Worm (Caenorhabditis elegans) whole organism, L4 larva: ENCODE results near the gene aff-1.
A peak's percentile ranks its signal among the peaks of the same experiment; 100 is the strongest.

Experiments
- T20F7.1 ChIP-seq: fragments of 200-800 bp; sonication (Bioruptor generic); optimal IDR thresholded peaks from 2 replicates; lab custom pipeline; 2018; ENCODE audit warnings: mild to moderate bottlenecking, missing genetic modification characterization, missing compliant biosample characterization
- aha-1 ChIP-seq: fragments of 150-350 bp; peaks from one replicate; lab custom pipeline; 2014; ENCODE audit warnings: missing biosample characterization, missing genetic modification characterization
- cey-2 ChIP-seq: sonication (generic microtip); optimal IDR thresholded peaks from 3 replicates; lab custom pipeline; 2017; ENCODE audit warnings: missing genetic modification characterization, mild to moderate bottlenecking, missing compliant biosample characterization, antibody characterized with exemption, borderline replicate concordance; ENCODE audit not compliant: insufficient read depth
- dmd-6 ChIP-seq: fragments of 200-800 bp; sonication (Bioruptor generic); IDR thresholded peaks from 2 replicates; pipeline ENCODE4 v1.3.6; 2022; ENCODE audit warnings: missing genetic modification reagents, missing genetic modification characterization, missing compliant biosample characterization
- egl-27 ChIP-seq: sonication (generic microtip); optimal IDR thresholded peaks from 3 replicates; lab custom pipeline; 2017; ENCODE audit warnings: missing biosample characterization, missing genetic modification reagents, missing genetic modification characterization
- hif-1 ChIP-seq, 2 experiments: sonication (generic microtip); optimal IDR thresholded peaks; 2 replicates each; lab custom pipeline; 2016 to 2017; ENCODE audit warnings: missing compliant biosample characterization in 2 of 2, missing genetic modification characterization in 2 of 2, missing genetic modification reagents in 2 of 2, missing genotype in 2 of 2, mild to moderate bottlenecking in 1 of 2
- lin-15B ChIP-seq: fragments of 150-350 bp; sonication (generic microtip); optimal IDR thresholded peaks from 3 replicates; lab custom pipeline; 2014; ENCODE audit warnings: missing biosample characterization, missing genetic modification characterization
- lsy-2 ChIP-seq, 2 experiments: fragments of 150-350 bp in 1 of 2; sonication (generic microtip) in 1 of 2; optimal IDR thresholded peaks; 2 replicates each; lab custom pipeline; 2014 to 2017; ENCODE audit warnings: missing biosample characterization in 2 of 2, missing genetic modification characterization in 2 of 2
- nhr-28 ChIP-seq: fragments of 150-350 bp; optimal IDR thresholded peaks from 2 replicates; lab custom pipeline; 2014; ENCODE audit warnings: missing biosample characterization, missing genetic modification characterization
- skn-1 ChIP-seq: fragments of 150-350 bp; optimal IDR thresholded peaks from 2 replicates; lab custom pipeline; 2014; ENCODE audit warnings: missing biosample characterization, missing genetic modification characterization
- ztf-11 ChIP-seq: fragments of 150-350 bp; optimal IDR thresholded peaks from 2 replicates; lab custom pipeline; 2014; ENCODE audit warnings: missing biosample characterization, missing genetic modification characterization

DNA sequence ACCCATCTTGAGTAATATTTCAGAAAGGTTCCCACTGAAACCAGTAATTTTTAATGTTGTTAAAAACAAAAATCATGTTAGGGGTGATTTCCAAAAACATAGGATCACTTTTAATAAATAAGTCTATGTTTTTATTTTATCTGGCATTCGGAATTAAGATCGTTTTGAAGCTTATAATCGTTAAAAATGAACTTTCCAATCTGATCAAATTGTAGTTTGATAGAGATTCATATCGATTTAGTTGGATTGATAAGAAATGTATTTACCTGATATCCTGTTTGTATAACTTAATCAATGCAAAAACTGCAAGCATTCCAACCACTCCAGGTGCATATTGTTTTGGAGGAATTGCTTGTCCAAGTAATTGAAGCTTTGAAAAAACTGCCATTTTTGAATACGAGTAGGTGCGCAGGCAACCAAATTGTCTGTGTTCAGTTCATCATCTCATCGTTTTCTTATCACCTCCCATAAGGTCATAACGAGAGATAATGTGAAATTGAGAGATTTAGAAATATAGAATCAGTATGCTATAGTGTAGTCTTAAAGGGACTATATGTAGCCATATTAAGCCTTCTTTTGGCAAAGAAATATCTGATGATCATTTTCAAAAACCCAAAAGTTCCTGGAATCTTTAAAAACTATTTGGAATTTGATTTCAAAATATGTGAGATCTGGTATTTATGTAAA is 23.9 kb upstream of the aff-1 start, which contains the start of gene pmp-2:
- no peak for TF ChIP-seq skn-1 (tag; lab: Kevin White, UChicago)
- TF ChIP-seq aha-1, result no peak
- no peak for TF ChIP-seq egl-27 (tag; lab: Kevin White, UChicago)
- TF ChIP-seq T20F7.1 (GFP tag; lab: Kevin White, UChicago), result no peak
- 0 out of 2 replicates have a peak, but pooled peaks have one; percentile 14 for TF ChIP-seq dmd-6 (GFP tag; lab: Robert Waterston, UW)
- TF ChIP-seq lin-15B (tag; lab: Kevin White, UChicago), result no peak
- peak; percentile 75 for TF ChIP-seq nhr-28 (tag; lab: Kevin White, UChicago)
- no peak for TF ChIP-seq lsy-2 (tag; optimal IDR thresholded peaks at IDR 0.05; lab: Kevin White, UChicago)
- no peak for TF ChIP-seq ztf-11 (tag; lab: Kevin White, UChicago)
- no peak for TF ChIP-seq cey-2 (tag; lab: Kevin White, UChicago)
- no peak for TF ChIP-seq hif-1 (tag; optimal IDR thresholded peaks at IDR 0.05; lab: Kevin White, UChicago)
